Fruit fly (Drosophila melanogaster): ENCODE data around the gene CG12012.

DNA sequence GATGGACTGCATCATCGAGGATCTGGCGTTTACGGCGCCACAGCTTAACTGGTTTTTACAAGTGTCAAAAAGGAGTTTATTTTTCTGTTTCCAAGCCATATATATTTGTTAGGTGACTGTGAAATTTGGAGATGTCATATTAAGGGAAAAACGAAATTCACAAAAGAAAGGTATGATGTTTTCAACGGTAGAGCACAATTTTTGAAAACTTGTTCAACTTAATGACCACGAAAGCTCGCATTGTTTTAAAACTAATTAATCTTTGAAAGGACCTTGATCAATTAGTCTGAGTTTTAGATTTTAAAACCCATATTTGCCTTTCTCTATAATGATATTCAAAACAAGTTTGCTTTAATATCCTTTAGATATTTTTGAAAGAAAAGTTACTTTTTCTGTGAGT is 47.8 kb upstream of the CG12012 start, which contains the start of gene Strip:
- TF ChIP-seq CTCF (optimal IDR thresholded peaks at IDR 0.05), result no peak
- no peak for TF ChIP-seq CG8478 (optimal IDR thresholded peaks at IDR 0.05)

Measured in S2 (cell line).